Fruit fly (Drosophila melanogaster): Measurements from ENCODE around the gene CG9578.

dm6 chrX:20130486-20130885 is 39.5 kb upstream of the CG9578 start:
- no peak for TF ChIP-seq CG8478 (optimal IDR thresholded peaks at IDR 0.05)
- TF ChIP-seq CTCF (optimal IDR thresholded peaks at IDR 0.05), result no peak

Data from S2 (cell line).